Fruit fly (Drosophila melanogaster): ENCODE measurements around the gene Hsp27.

Gene Hsp27

DNA sequence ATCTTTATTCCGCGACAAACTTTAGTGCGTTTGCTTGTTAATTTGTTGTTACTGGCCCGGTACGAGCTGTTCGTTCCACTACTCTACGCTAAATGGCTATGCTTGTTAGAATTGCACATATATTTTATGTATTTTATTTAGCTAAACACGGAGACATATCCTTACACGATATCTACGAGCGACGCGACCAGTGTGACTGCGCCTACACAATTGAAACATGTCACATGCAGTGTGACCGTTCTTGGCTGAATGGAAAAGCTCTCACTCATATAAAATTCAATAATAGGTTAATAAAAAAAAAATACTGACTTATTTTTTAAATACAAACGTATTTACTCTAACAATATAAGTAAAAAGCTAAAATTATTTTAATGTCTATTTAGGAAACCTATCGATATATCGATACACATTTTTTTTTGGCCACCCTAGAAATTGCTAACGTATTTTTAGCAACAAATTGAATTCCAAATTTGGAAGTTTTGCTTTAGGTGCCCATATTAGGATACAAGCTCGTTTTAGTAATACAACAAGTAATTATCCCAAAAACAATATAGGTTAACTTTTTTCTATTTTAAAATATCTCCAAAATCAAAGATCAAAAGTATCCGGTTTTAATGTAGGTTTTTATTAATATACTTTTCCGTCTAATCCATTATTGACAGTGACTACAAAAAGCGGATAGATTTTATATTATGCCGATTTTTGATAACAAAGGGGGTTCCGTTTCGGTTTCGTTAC lies 15.3 kb downstream of the Hsp27 start, which contains the start of gene CG4080 (continued):
- TF ChIP-seq pzg (GFP tag; optimal IDR thresholded peaks at IDR 0.05) = peak; percentile 81
- TF ChIP-seq ato (GFP tag; IDR thresholded peaks at IDR 0.05; ENCODE audit: partially characterized antibody) = 0 out of 2 replicates have a peak, but pooled peaks have one; percentile 14
- no peak for TF ChIP-seq NFAT (GFP tag; IDR thresholded peaks at IDR 0.05)
- TF ChIP-seq Tbp (GFP tag; optimal IDR thresholded peaks at IDR 0.05) = no peak
- TF ChIP-seq row (GFP tag; IDR thresholded peaks at IDR 0.05) = peak; percentile 70
- TF ChIP-seq croc (GFP tag; conservative IDR thresholded peaks at IDR 0.05) = no peak
- TF ChIP-seq HmgD (GFP tag; optimal IDR thresholded peaks at IDR 0.05) = no peak
- TF ChIP-seq pan (optimal IDR thresholded peaks at IDR 0.05) = no peak
- peak in 1 of 2 experiments; percentile 7 for TF ChIP-seq pan (GFP tag; optimal IDR thresholded peaks at IDR 0.05 in 1 of 2, IDR thresholded peaks at IDR 0.05 in 1 of 2)
- TF ChIP-seq Blimp-1 (GFP tag; optimal IDR thresholded peaks at IDR 0.05) = no peak
- TF ChIP-seq Nf-YB (GFP tag; optimal IDR thresholded peaks at IDR 0.05) = peak; percentile 23
- TF ChIP-seq Fer2 (tag; optimal IDR thresholded peaks at IDR 0.05) = no peak
- peak; percentile 63 for TF ChIP-seq HmgZ (tag; optimal IDR thresholded peaks at IDR 0.05)
- TF ChIP-seq CG5245 (GFP tag; optimal IDR thresholded peaks at IDR 0.05) = no peak
- TF ChIP-seq ken (GFP tag; IDR thresholded peaks at IDR 0.05) = no peak
- peak; percentile 33 for TF ChIP-seq caup (GFP tag; optimal IDR thresholded peaks at IDR 0.05; ENCODE audit: severe bottlenecking)
- no peak for TF ChIP-seq CG43689 (GFP tag; IDR thresholded peaks at IDR 0.05)
- peak; percentile 15 for TF ChIP-seq Abd-B (GFP tag; optimal IDR thresholded peaks at IDR 0.05)
- peak; percentile 25 for TF ChIP-seq CG33213 (GFP tag; optimal IDR thresholded peaks at IDR 0.05)
- peak; percentile 10 for TF ChIP-seq wek (GFP tag; optimal IDR thresholded peaks at IDR 0.05)
- no peak; the same call in 2 of the 3 replicates for TF ChIP-seq jigr1 (GFP tag; IDR thresholded peaks at IDR 0.05)
- TF ChIP-seq CG7928 (GFP tag; optimal IDR thresholded peaks at IDR 0.05) = no peak
- peak; percentile 39; the same call in 1 of the 3 replicates for TF ChIP-seq CG17361 (GFP tag; IDR thresholded peaks at IDR 0.05)

DNA sequence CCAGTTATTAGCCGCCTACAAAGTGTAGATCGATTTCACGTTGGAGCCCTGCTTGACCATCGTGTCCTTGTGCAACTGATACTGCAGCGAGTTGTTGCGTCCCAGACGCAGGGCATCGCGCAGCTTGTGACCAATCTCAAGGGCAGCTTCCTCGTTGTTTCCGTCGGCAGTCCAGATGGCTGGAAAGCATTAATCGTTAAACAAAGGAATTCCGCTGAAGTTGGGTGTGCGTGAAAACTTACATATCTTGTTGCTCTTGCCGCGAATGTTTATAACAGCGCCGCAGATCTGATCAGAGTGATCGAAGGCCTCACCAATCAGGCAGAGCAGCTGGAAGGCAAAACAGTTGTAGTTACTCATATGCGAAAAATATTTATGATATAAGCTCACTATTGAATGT lies 16.0 kb downstream of the Hsp27 start:
- no peak for TF ChIP-seq CG17385 (GFP tag; optimal IDR thresholded peaks at IDR 0.05)
- no peak for TF ChIP-seq zf30C (GFP tag; optimal IDR thresholded peaks at IDR 0.05)
- TF ChIP-seq croc (GFP tag; conservative IDR thresholded peaks at IDR 0.05) = no peak
- no peak for TF ChIP-seq Xbp1 (GFP tag; optimal IDR thresholded peaks at IDR 0.05)
- no peak for TF ChIP-seq CG5180 (GFP tag; optimal IDR thresholded peaks at IDR 0.05)
- TF ChIP-seq CG10543 (GFP tag; optimal IDR thresholded peaks at IDR 0.05) = no peak
- no peak for TF ChIP-seq CG17568 (GFP tag; optimal IDR thresholded peaks at IDR 0.05)
- TF ChIP-seq CG3838 (GFP tag; optimal IDR thresholded peaks at IDR 0.05) = no peak
- TF ChIP-seq CG10959 (GFP tag; IDR thresholded peaks at IDR 0.05) = no peak
- no peak for TF ChIP-seq CG12219 (GFP tag; optimal IDR thresholded peaks at IDR 0.05)
- TF ChIP-seq bbx (GFP tag; IDR thresholded peaks at IDR 0.05; ENCODE audit: partially characterized antibody) = 0 out of 2 replicates have a peak, but pooled peaks have one; percentile 9
- TF ChIP-seq yki (optimal IDR thresholded peaks at IDR 0.05) = no peak
- no peak for TF ChIP-seq abd-A (tag; optimal IDR thresholded peaks at IDR 0.05)
- 0 out of 2 replicates have a peak, but pooled peaks have one; percentile 30 for TF ChIP-seq Atf6 (GFP tag; IDR thresholded peaks at IDR 0.05)

- peak; percentile 26 for TF ChIP-seq kay (GFP tag; optimal IDR thresholded peaks at IDR 0.05)
- TF ChIP-seq CG1832 (GFP tag; optimal IDR thresholded peaks at IDR 0.05) = peak; percentile 3
- peak; percentile 67; the same call in 2 of the 4 replicates for TF ChIP-seq chinmo (GFP tag; IDR thresholded peaks at IDR 0.05; ENCODE audit: partially characterized antibody)
- TF ChIP-seq CHES-1-like (GFP tag; optimal IDR thresholded peaks at IDR 0.05) = peak; percentile 20
- TF ChIP-seq CG9437 (GFP tag; optimal IDR thresholded peaks at IDR 0.05) = no peak
- peak; percentile 74; the same call in 2 of the 3 replicates for TF ChIP-seq CG14050 (GFP tag; IDR thresholded peaks at IDR 0.05)
- no peak for TF ChIP-seq az2 (GFP tag; optimal IDR thresholded peaks at IDR 0.05)
- peak; percentile 55 to 74 for TF ChIP-seq Trl (optimal IDR thresholded peaks at IDR 0.05)
- TF ChIP-seq Trl (GFP tag; optimal IDR thresholded peaks at IDR 0.05) = no peak
- peak; percentile 84 for TF ChIP-seq cg (GFP tag; optimal IDR thresholded peaks at IDR 0.05)
- TF ChIP-seq CG10209 (GFP tag; optimal IDR thresholded peaks at IDR 0.05) = no peak
- 0 out of 3 replicates have a peak, but pooled peaks have one; percentile 17 for TF ChIP-seq sr (GFP tag; IDR thresholded peaks at IDR 0.05)
Measured at dm6 chr3L:9400697-9401353, 17.0 kb downstream of the Hsp27 start.
